Fruit fly (Drosophila melanogaster): ENCODE results near the gene CG12003.

CG12003 gene

DNA sequence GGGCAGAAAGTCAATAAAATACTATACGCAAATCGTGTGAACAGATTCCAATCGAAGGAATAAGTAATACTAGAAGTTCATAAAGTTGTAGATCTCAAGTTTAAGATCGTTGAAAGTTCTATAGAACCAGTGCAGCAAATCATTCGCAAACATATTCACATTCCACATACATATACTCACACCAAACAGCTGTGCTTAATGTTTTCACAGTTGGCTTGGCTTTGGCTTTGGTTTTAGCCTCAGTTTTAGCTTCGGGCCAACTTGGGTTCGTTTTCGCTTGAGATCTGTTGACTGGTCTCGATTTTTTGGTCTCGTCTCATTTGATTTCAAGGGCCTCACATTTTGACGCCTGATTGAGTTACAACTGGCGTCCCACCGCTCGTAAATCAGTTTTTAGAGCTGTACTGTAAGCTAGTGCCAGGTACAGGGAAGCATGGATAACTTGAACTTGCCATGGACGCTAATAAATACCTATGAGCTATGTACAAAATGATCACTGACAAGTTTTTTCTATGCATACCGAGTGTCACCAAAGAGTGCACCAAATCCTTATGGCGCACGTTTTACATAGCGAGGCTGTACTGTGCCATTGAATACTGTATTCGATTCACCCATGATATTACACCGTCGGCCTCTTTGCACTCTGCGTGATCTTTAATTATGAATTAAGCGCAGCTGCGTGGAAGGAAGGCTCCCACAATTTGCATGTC lies 22.1 kb downstream of the CG12003 start (continued):
- TF ChIP-seq eyg (GFP tag; optimal IDR thresholded peaks at IDR 0.05) (peak; percentile 77), slbo (GFP tag; IDR thresholded peaks at IDR 0.05) (peak; percentile 95), Jarid2 (GFP tag; optimal IDR thresholded peaks at IDR 0.05) (peak; percentile 38), Optix (GFP tag; IDR thresholded peaks at IDR 0.05) (peak; percentile 78; the same call in 2 of the 3 replicates), Hr3 (GFP tag; optimal IDR thresholded peaks at IDR 0.05) (peak; percentile 61), Ets97D (GFP tag; optimal IDR thresholded peaks at IDR 0.05) (peak; percentile 58), CG6813 (GFP tag; optimal IDR thresholded peaks at IDR 0.05) (peak; percentile 71), emc (GFP tag; optimal IDR thresholded peaks at IDR 0.05) (peak; percentile 65), Myb (GFP tag; optimal IDR thresholded peaks at IDR 0.05) (peak; percentile 66), trem (tag; optimal IDR thresholded peaks at IDR 0.05) (peak; percentile 18), hb (GFP tag; IDR thresholded peaks at IDR 0.05; ENCODE audit: partially characterized antibody) (no peak), CG8281 (tag; optimal IDR thresholded peaks at IDR 0.05) (peak; percentile 59), sisA (GFP tag; IDR thresholded peaks at IDR 0.05) (peak; percentile 93), Max (GFP tag; optimal IDR thresholded peaks at IDR 0.05) (peak; percentile 73), CG3407 (GFP tag; optimal IDR thresholded peaks at IDR 0.05) (peak; percentile 24), NfI (GFP tag; optimal IDR thresholded peaks at IDR 0.05) (peak; percentile 74), GATAe (GFP tag; conservative IDR thresholded peaks at IDR 0.05) (peak; percentile 64; the same call in 1 of the 2 replicates), abd-A (tag; optimal IDR thresholded peaks at IDR 0.05) (no peak), CG18262 (tag; optimal IDR thresholded peaks at IDR 0.05) (peak; percentile 66), Dref (GFP tag; IDR thresholded peaks at IDR 0.05) (peak; percentile 33; the same call in 1 of the 2 replicates), lab (GFP tag; optimal IDR thresholded peaks at IDR 0.05) (peak; percentile 91), HLHmδ (GFP tag; optimal IDR thresholded peaks at IDR 0.05) (no peak), CG17829 (tag; optimal IDR thresholded peaks at IDR 0.05) (peak; percentile 67), Dek (tag; optimal IDR thresholded peaks at IDR 0.05) (peak; percentile 49), CG18011 (GFP tag; optimal IDR thresholded peaks at IDR 0.05) (peak; percentile 27)

- TF ChIP-seq MBD-R2 (GFP tag; IDR thresholded peaks at IDR 0.05) (no peak), CG8290 (GFP tag; optimal IDR thresholded peaks at IDR 0.05) (no peak), CG8290 (tag; optimal IDR thresholded peaks at IDR 0.05) (peak in 1 of 2 experiments; percentile 8), Rfx (GFP tag; IDR thresholded peaks at IDR 0.05) (no peak), CG9817 (tag; optimal IDR thresholded peaks at IDR 0.05) (no peak), kah (GFP tag; optimal IDR thresholded peaks at IDR 0.05) (no peak), hbn (GFP tag; IDR thresholded peaks at IDR 0.05; ENCODE audit: partially characterized antibody) (no peak), sima (GFP tag; optimal IDR thresholded peaks at IDR 0.05) (no peak), chinmo (GFP tag; IDR thresholded peaks at IDR 0.05; ENCODE audit: partially characterized antibody) (peak; percentile 83; the same call in 3 of the 4 replicates), crol (GFP tag; IDR thresholded peaks at IDR 0.05) (0 out of 2 replicates have a peak, but pooled peaks have one; percentile 8), shn (GFP tag; optimal IDR thresholded peaks at IDR 0.05) (no peak), HLH4C (GFP tag; IDR thresholded peaks at IDR 0.05; ENCODE audit: partially characterized antibody) (no peak), CG12769 (tag; optimal IDR thresholded peaks at IDR 0.05) (peak; percentile 49), CG13894 (tag; optimal IDR thresholded peaks at IDR 0.05) (peak; percentile 85), mam (GFP tag; optimal IDR thresholded peaks at IDR 0.05) (no peak), Nf-YB (GFP tag; optimal IDR thresholded peaks at IDR 0.05) (no peak), CG15269 (tag; optimal IDR thresholded peaks at IDR 0.05) (peak; percentile 57), CG12104 (GFP tag; optimal IDR thresholded peaks at IDR 0.05) (no peak), ERR (GFP tag; optimal IDR thresholded peaks at IDR 0.05) (no peak), Optix (GFP tag; IDR thresholded peaks at IDR 0.05) (no peak), Deaf1 (tag; optimal IDR thresholded peaks at IDR 0.05) (peak; percentile 17), Atf-2 (GFP tag; optimal IDR thresholded peaks at IDR 0.05) (no peak), CG31388 (GFP tag; optimal IDR thresholded peaks at IDR 0.05) (no peak), Hand (GFP tag; optimal IDR thresholded peaks at IDR 0.05) (no peak), grn (GFP tag; optimal IDR thresholded peaks at IDR 0.05) (peak; percentile 22), pfk (GFP tag; optimal IDR thresholded peaks at IDR 0.05) (no peak)
These were observed 25.0 kb downstream of the CG12003 start for dm6 chr3L:1590194-1590593.

Data from whole organism, embryonic.